Worm (Caenorhabditis elegans) whole organism, late embryonic: ENCODE data around the gene F59B10.3.
"Not testable (repeated sequence)": the region's sequence is repeated elsewhere in the genome, so short reads cannot be mapped to it uniquely, and the experiment has no call there.

Experiments
- C08G9.2 ChIP-seq: sonication (generic microtip); optimal IDR thresholded peaks from 2 replicates; lab custom pipeline; 2016; ENCODE audit warnings: mild to moderate bottlenecking, missing genetic modification characterization, moderate library complexity, missing compliant biosample characterization
- F13H6.1 ChIP-seq: sonication (generic microtip); optimal IDR thresholded peaks from 2 replicates; lab custom pipeline; 2016; ENCODE audit warnings: missing genetic modification characterization, missing compliant biosample characterization
- K09A11.1 ChIP-seq: sonication (generic microtip); optimal IDR thresholded peaks from 2 replicates; lab custom pipeline; 2017; ENCODE audit warnings: antibody characterized with exemption, mild to moderate bottlenecking, missing genetic modification characterization, missing compliant biosample characterization; ENCODE audit not compliant: insufficient read depth
- Y22D7AL.16 ChIP-seq: sonication (generic microtip); optimal IDR thresholded peaks from 2 replicates; lab custom pipeline; 2016; ENCODE audit warnings: missing genetic modification characterization, missing compliant biosample characterization
- ceh-18 ChIP-seq: sonication (generic microtip); optimal IDR thresholded peaks from 2 replicates; lab custom pipeline; 2016; ENCODE audit warnings: missing genetic modification characterization, missing compliant biosample characterization
- ceh-19 ChIP-seq: fragments of 200-800 bp; sonication (Bioruptor generic); optimal IDR thresholded peaks from 2 replicates; lab custom pipeline; 2018; ENCODE audit warnings: mild to moderate bottlenecking, missing genetic modification characterization, missing compliant biosample characterization
- ceh-24 ChIP-seq: sonication (generic microtip); optimal IDR thresholded peaks from 2 replicates; lab custom pipeline; 2016; ENCODE audit warnings: mild to moderate bottlenecking, missing genetic modification characterization, missing compliant biosample characterization
- ceh-48 ChIP-seq: sonication (generic microtip); optimal IDR thresholded peaks from 2 replicates; lab custom pipeline; 2016; ENCODE audit warnings: missing genetic modification characterization, inconsistent platforms, missing compliant biosample characterization
- dve-1 ChIP-seq: sonication (generic microtip); optimal IDR thresholded peaks from 2 replicates; lab custom pipeline; 2017; ENCODE audit warnings: antibody characterized with exemption, mild to moderate bottlenecking, missing genetic modification characterization, missing compliant biosample characterization
- elt-2 ChIP-seq: sonication (generic microtip); optimal IDR thresholded peaks from 2 replicates; lab custom pipeline; 2016; ENCODE audit warnings: missing genetic modification reagents, missing genetic modification characterization, missing compliant biosample characterization
- ets-4 ChIP-seq: sonication (generic microtip); optimal IDR thresholded peaks from 2 replicates; lab custom pipeline; 2016; ENCODE audit warnings: missing genetic modification characterization, missing compliant biosample characterization
- eyg-1 ChIP-seq: sonication (generic microtip); optimal IDR thresholded peaks from 2 replicates; lab custom pipeline; 2016; ENCODE audit warnings: missing genotype, missing genetic modification characterization, missing compliant biosample characterization
- fkh-6 ChIP-seq: sonication (generic microtip); optimal IDR thresholded peaks from 2 replicates; lab custom pipeline; 2016; ENCODE audit warnings: missing genetic modification characterization, missing compliant biosample characterization
- gmeb-2 ChIP-seq: sonication (generic microtip); optimal IDR thresholded peaks from 2 replicates; lab custom pipeline; 2016; ENCODE audit warnings: missing genetic modification characterization, inconsistent platforms, missing compliant biosample characterization
- hlh-13 ChIP-seq: fragments of 200-800 bp; sonication (Bioruptor generic); optimal IDR thresholded peaks from 2 replicates; lab custom pipeline; 2018; ENCODE audit warnings: mild to moderate bottlenecking, missing genetic modification characterization, missing compliant biosample characterization
- hlh-15 ChIP-seq: sonication (generic microtip); optimal IDR thresholded peaks from 2 replicates; lab custom pipeline; 2016; ENCODE audit warnings: missing genetic modification characterization, missing compliant biosample characterization
- hlh-8 ChIP-seq: sonication (generic microtip); optimal IDR thresholded peaks from 2 replicates; lab custom pipeline; 2016; ENCODE audit warnings: missing genotype, missing genetic modification characterization, missing compliant biosample characterization
- lin-11 ChIP-seq: fragments of 200-800 bp; sonication (Bioruptor generic); optimal IDR thresholded peaks from 2 replicates; lab custom pipeline; 2018; ENCODE audit warnings: mild to moderate bottlenecking, missing genetic modification characterization, missing compliant biosample characterization
- madf-2 ChIP-seq: sonication (generic microtip); optimal IDR thresholded peaks from 2 replicates; lab custom pipeline; 2017; ENCODE audit warnings: missing genetic modification characterization, missing compliant biosample characterization
- nhr-232 ChIP-seq: sonication (generic microtip); optimal IDR thresholded peaks from 2 replicates; lab custom pipeline; 2016; ENCODE audit warnings: missing genetic modification characterization, missing compliant biosample characterization
- odd-2 ChIP-seq: sonication (generic microtip); optimal IDR thresholded peaks from 2 replicates; lab custom pipeline; 2017; ENCODE audit warnings: antibody characterized with exemption, mild to moderate bottlenecking, missing genetic modification characterization, missing compliant biosample characterization
- pat-9 ChIP-seq: fragments of 200-800 bp; sonication (Bioruptor generic); optimal IDR thresholded peaks from 2 replicates; lab custom pipeline; 2018; ENCODE audit warnings: mild to moderate bottlenecking, missing genetic modification characterization, moderate library complexity, missing compliant biosample characterization
- ref-2 ChIP-seq: sonication (generic microtip); optimal IDR thresholded peaks from 2 replicates; lab custom pipeline; 2016; ENCODE audit warnings: missing genetic modification characterization, missing compliant biosample characterization
- rnt-1 ChIP-seq: sonication (generic microtip); optimal IDR thresholded peaks from 2 replicates; lab custom pipeline; 2016; ENCODE audit warnings: missing genetic modification characterization, missing compliant biosample characterization
- sdc-2 ChIP-seq: sonication (generic microtip); optimal IDR thresholded peaks from 2 replicates; lab custom pipeline; 2016; ENCODE audit warnings: missing genotype, missing genetic modification characterization, missing compliant biosample characterization
- sox-4 ChIP-seq: sonication (generic microtip); optimal IDR thresholded peaks from 2 replicates; lab custom pipeline; 2017; ENCODE audit warnings: mild to moderate bottlenecking, missing genetic modification characterization, inconsistent platforms, missing compliant biosample characterization
- ttx-3 ChIP-seq: sonication (generic microtip); optimal IDR thresholded peaks from 2 replicates; lab custom pipeline; 2016; ENCODE audit warnings: missing genetic modification reagents, missing genetic modification characterization, missing compliant biosample characterization
- unc-3 ChIP-seq, 2 experiments: fragments of 200-800 bp in 1 of 2; sonication (Bioruptor generic) in 1 of 2; sonication (generic microtip) in 1 of 2; conservative IDR thresholded peaks in 1 of 2; optimal IDR thresholded peaks in 1 of 2; 2 replicates each; pipeline versions ENCODE4 v1.3.6 to Lab custom; 2016 to 2022; ENCODE audit warnings: missing compliant biosample characterization in 2 of 2, missing genetic modification characterization in 2 of 2, missing genetic modification reagents in 1 of 2
- unc-55 ChIP-seq: sonication (generic microtip); optimal IDR thresholded peaks from 2 replicates; lab custom pipeline; 2017; ENCODE audit warnings: missing biosample characterization, missing genetic modification reagents, missing genetic modification characterization
- unc-86 ChIP-seq: sonication (generic microtip); optimal IDR thresholded peaks from 2 replicates; lab custom pipeline; 2016; ENCODE audit warnings: missing genetic modification characterization, missing compliant biosample characterization
- zip-5 ChIP-seq: sonication (generic microtip); optimal IDR thresholded peaks from 2 replicates; lab custom pipeline; 2016; ENCODE audit warnings: missing genetic modification characterization, missing compliant biosample characterization

Gene F59B10.3

DNA sequence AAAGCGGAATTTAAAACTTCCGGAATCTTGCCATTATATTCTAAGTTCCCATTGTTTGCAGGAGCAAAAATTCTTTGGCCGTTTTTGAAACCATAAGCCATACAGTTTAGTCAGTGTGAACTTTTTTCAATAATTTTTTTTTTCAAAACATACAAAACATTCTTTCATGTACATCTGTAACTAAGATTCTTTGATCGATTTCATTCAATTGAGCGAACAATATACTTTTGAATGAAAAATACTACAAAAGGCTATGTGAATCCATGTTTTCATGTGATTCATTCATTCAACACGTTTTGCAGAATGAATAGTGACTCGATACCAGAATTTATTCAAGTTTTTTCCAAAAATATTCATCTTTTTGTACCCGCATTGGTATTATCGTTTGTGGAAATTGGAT, 23.6 kb upstream of the F59B10.3 start, which contains the start of gene ZK666.15:
TSS of gene ZK666.15 (plus strand) at position 301 of the 400 bp plus-strand sequence.
- TF ChIP-seq lin-11 (tag; lab: Kevin White, UChicago) (no peak), odd-2 (tag; lab: Kevin White, UChicago) (no peak), gmeb-2 (tag; lab: Kevin White, UChicago) (no peak), eyg-1 (tag; lab: Kevin White, UChicago) (no peak), ceh-48 (tag; lab: Kevin White, UChicago) (no peak), ceh-19 (GFP tag; lab: Kevin White, UChicago) (no peak), madf-2 (tag; lab: Kevin White, UChicago) (no peak)

DNA sequence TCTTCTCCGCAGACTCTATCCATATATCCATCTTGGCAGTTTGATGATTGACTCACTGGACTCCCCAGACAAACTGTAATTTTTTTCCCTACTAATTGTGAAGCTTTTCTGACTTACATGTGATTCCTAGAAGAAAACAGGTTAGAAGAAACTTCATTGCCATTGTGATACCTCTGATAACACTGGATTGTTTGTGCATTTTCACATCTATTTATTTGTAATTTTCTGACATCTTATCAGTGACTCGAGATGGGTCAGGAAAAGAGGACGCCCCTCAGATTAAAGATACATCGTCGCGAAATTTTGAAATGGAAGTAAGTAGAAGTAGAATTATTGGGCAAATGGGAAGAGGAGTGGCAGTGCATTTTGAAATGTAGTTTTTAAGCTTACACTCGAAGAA, 20.0 kb upstream of the F59B10.3 start, which contains the start of gene clec-61:
TSS of gene clec-61 (minus strand) at position 209 of the 400 bp plus-strand sequence.
- no peak for TF ChIP-seq ceh-19 (GFP tag; lab: Kevin White, UChicago)
- TF ChIP-seq ceh-18 (tag; lab: Kevin White, UChicago) = no peak
- TF ChIP-seq odd-2 (tag; lab: Kevin White, UChicago) = no peak
- TF ChIP-seq hlh-15 (tag; lab: Kevin White, UChicago) = no peak
- no peak for TF ChIP-seq hlh-8
- TF ChIP-seq K09A11.1 (tag; lab: Kevin White, UChicago) = no peak
- TF ChIP-seq unc-55 (GFP tag; lab: Kevin White, UChicago) = no peak
- no peak for TF ChIP-seq unc-3 (GFP tag; conservative IDR thresholded peaks at IDR 0.05; lab: Robert Waterston, UW)
- TF ChIP-seq unc-3 (tag; optimal IDR thresholded peaks at IDR 0.05; lab: Kevin White, UChicago) = no peak
- no peak for TF ChIP-seq zip-5 (tag; lab: Kevin White, UChicago)
- TF ChIP-seq fkh-6 = no peak
- no peak for TF ChIP-seq ref-2 (tag; lab: Kevin White, UChicago)
- no peak for TF ChIP-seq unc-86 (tag; lab: Kevin White, UChicago)
- no peak for TF ChIP-seq Y22D7AL.16 (tag; lab: Kevin White, UChicago)
- TF ChIP-seq sdc-2 (tag; lab: Kevin White, UChicago) = no peak
- no peak for TF ChIP-seq nhr-232
- no peak for TF ChIP-seq pat-9 (tag; lab: Kevin White, UChicago)
- TF ChIP-seq rnt-1 (tag; lab: Kevin White, UChicago) = no peak

DNA sequence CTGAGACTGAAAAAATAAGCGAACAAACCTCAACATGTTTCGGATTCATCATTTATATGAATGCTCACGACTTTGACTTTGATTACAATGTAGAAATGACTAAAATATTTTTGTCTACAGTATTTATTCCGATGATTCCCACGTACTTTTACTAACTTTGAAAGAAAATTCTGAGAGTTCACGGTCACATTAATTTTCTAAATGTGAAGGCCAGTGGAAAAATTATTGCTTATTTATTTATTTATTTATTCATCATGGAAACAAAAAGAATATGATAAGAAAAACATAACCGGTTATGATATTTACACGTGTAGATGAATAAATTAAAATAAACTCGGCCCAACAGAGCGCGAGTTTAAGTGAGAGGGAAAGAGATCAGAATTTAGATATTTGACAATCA, 17.3 kb upstream of the F59B10.3 start, which contains the start of gene ZK666.8:
TSS of gene ZK666.8 (minus strand) at position 101 of the 400 bp plus-strand sequence.
- TF ChIP-seq sox-4 (tag; lab: Kevin White, UChicago); hlh-8; K09A11.1 (tag; lab: Kevin White, UChicago): not testable (repeated sequence)
- TF ChIP-seq, all 69 proteins: peak for 0; not testable (repeated sequence) for 69

DNA sequence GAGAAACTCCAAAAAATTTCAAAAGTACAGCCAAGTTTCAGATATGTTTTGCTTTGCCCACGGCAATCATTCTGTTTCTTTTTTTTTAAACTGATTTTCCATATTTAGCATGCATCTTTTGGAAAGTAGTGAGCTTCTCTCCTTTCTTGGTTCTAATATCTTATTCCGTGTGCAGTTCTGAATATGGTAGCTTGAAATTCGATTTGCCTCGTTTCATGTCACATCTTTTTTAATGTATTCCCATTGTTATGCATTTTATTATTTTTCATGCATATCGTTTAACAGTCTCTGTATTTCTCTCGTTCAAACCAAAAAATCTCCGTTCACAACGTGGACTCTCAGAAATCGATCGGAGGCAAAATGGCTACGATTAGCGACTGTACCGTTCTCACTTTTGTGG, 15.9 kb upstream of the F59B10.3 start, which contains the start of gene ZK666.14:
TSS of gene ZK666.14 (plus strand) at position 301 of the 400 bp plus-strand sequence.
- TF ChIP-seq gmeb-2 (tag; lab: Kevin White, UChicago) (no peak), unc-55 (GFP tag; lab: Kevin White, UChicago) (no peak), hlh-15 (tag; lab: Kevin White, UChicago) (no peak), elt-2 (tag; lab: Kevin White, UChicago) (no peak), ceh-48 (tag; lab: Kevin White, UChicago) (no peak), F13H6.1 (tag; lab: Kevin White, UChicago) (no peak), ttx-3 (tag; lab: Kevin White, UChicago) (no peak), fkh-6 (no peak), hlh-8 (no peak), hlh-13 (GFP tag; lab: Kevin White, UChicago) (no peak), dve-1 (tag; lab: Kevin White, UChicago) (no peak), ceh-19 (GFP tag; lab: Kevin White, UChicago) (no peak), ref-2 (tag; lab: Kevin White, UChicago) (no peak), nhr-232 (no peak), ceh-24 (tag; lab: Kevin White, UChicago) (no peak)

DNA sequence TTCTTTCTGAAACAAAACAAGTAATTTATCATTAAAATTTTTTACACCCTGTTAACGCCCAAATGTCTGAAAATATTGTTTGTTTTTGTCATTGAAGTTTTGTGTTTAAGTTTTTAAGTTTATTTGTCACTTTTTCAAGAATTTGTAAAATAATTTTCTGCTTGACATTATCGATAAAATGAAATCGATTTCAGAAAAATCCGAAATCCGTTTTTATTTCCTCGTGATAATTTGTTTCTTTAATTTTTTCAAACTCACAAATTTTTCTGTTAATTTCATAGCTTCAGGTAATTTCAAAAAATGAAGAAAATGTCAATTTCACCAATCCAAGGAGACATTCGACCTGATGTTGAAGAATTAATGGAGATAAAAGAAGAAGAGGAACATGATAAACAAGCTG, 14.4 kb upstream of the F59B10.3 start, which contains the start of gene ZK666.12:
TSS of gene ZK666.12 (plus strand) at position 301 of the 400 bp plus-strand sequence.
- TF ChIP-seq gmeb-2 (tag; lab: Kevin White, UChicago) (no peak), C08G9.2 (tag; lab: Kevin White, UChicago) (no peak), ets-4 (tag; lab: Kevin White, UChicago) (no peak), unc-86 (tag; lab: Kevin White, UChicago) (no peak), elt-2 (tag; lab: Kevin White, UChicago) (no peak)
